Worm (Caenorhabditis elegans) whole organism, L1 larva: ENCODE results near the gene ugt-5.

ENCODE experiments used
- F16B12.6 ChIP-seq: fragments of 150-350 bp; optimal IDR thresholded peaks from 2 replicates; lab custom pipeline; 2014; ENCODE audit warnings: missing biosample characterization, missing genetic modification characterization
- ceh-90 ChIP-seq: sonication (generic microtip); optimal IDR thresholded peaks from 2 replicates; lab custom pipeline; 2016; ENCODE audit warnings: missing genetic modification characterization, missing compliant biosample characterization
- dpl-1 ChIP-seq, 3 experiments: fragments of 150-350 bp in 2 of 3; sonication (generic microtip) in 1 of 3; optimal IDR thresholded peaks; 2 replicates each; lab custom pipeline; 2014 to 2017; ENCODE audit warnings: missing biosample characterization in 3 of 3, missing genetic modification characterization in 3 of 3, missing genetic modification reagents in 3 of 3
- elt-2 ChIP-seq: sonication (generic microtip); optimal IDR thresholded peaks from 2 replicates; lab custom pipeline; 2016; ENCODE audit warnings: missing genetic modification characterization, mild to moderate bottlenecking, inconsistent platforms, missing compliant biosample characterization, missing genetic modification reagents
- fkh-10 ChIP-seq: sonication (generic microtip); optimal IDR thresholded peaks from 2 replicates; lab custom pipeline; 2017; ENCODE audit warnings: missing biosample characterization, missing genetic modification reagents, missing genetic modification characterization
- irx-1 ChIP-seq: sonication (generic microtip); optimal IDR thresholded peaks from 2 replicates; lab custom pipeline; 2016; ENCODE audit warnings: missing genetic modification characterization, missing compliant biosample characterization
- jun-1 ChIP-seq: fragments of 150-350 bp; optimal IDR thresholded peaks from 2 replicates; lab custom pipeline; 2014; ENCODE audit warnings: missing biosample characterization, missing genetic modification reagents, missing genetic modification characterization
- nhr-71 ChIP-seq: sonication (generic microtip); optimal IDR thresholded peaks from 2 replicates; lab custom pipeline; 2016; ENCODE audit warnings: mild to moderate bottlenecking, missing genetic modification characterization, moderate library complexity, missing compliant biosample characterization
- nhr-90 ChIP-seq: sonication (generic microtip); optimal IDR thresholded peaks from 2 replicates; lab custom pipeline; 2016; ENCODE audit warnings: mild to moderate bottlenecking, missing genetic modification characterization, missing compliant biosample characterization; ENCODE audit not compliant: poor library complexity
- pqm-1 ChIP-seq: sonication (generic microtip); optimal IDR thresholded peaks from 3 replicates; lab custom pipeline; 2017; ENCODE audit warnings: missing biosample characterization, missing genetic modification characterization
- skn-1 ChIP-seq: fragments of 150-350 bp; optimal IDR thresholded peaks from 2 replicates; lab custom pipeline; 2014; ENCODE audit warnings: missing biosample characterization, missing genetic modification characterization
- tlp-1 ChIP-seq: fragments of 150-350 bp; optimal IDR thresholded peaks from 2 replicates; lab custom pipeline; 2014; ENCODE audit warnings: missing biosample characterization, missing genetic modification characterization
- unc-30 ChIP-seq: sonication (generic microtip); optimal IDR thresholded peaks from 2 replicates; lab custom pipeline; 2017; ENCODE audit warnings: missing biosample characterization, missing genetic modification characterization
- zip-4 ChIP-seq: fragments of 200-800 bp; sonication (Bioruptor generic); optimal IDR thresholded peaks from 2 replicates; lab custom pipeline; 2018; ENCODE audit warnings: mild to moderate bottlenecking, missing genetic modification characterization, moderate library complexity, missing compliant biosample characterization

The ugt-5 gene

DNA sequence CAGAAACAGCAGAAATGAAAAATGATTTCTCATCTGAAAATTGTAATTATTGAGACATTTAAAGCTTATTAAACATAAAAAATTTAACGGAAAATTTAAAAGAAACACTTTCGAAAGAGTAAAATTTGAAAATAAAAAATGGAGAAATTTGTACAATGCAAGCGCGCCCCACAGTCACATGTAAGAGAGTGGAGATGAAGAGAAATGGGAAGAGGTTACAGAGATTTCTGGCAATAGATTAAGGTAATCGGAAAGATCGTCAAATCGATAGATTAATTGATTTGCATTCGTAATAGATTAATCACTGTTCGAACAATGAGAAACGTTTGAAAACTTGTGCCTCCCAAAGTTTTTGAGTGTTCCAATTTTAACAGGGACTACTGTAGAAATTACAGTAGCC, 45.3 kb downstream of the ugt-5 start, which contains the start of gene C15C8.4 (continued):
- no peak for TF ChIP-seq zip-4 (GFP tag; lab: Kevin White, UChicago)

DNA sequence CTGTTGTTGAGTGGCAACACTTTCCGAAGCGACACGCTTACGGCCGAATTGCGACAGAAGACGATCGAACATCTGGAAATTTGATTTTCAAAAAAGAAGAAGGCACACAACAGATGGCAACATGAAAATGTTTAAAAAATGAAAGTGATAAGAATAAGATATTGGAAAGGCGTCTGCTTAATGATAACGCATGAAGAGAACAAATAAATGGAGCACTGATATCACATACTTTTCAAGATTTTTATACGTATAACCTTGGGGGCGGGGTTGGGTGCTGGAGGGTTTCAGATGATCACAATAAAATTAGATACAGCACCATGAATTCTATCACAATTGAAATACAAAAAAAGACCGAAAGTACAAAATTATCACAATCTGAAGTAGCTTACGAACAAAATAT, 47.8 kb downstream of the ugt-5 start, which contains the start of gene C15C8.7:
TSS of gene C15C8.7 (minus strand) at position 72 of the 400 bp plus-strand sequence.
- no peak for TF ChIP-seq irx-1
- TF ChIP-seq skn-1 (tag; lab: Kevin White, UChicago), result no peak
- no peak for TF ChIP-seq fkh-10
- TF ChIP-seq nhr-71 (tag; lab: Kevin White, UChicago), result no peak
- peak; percentile 75 for TF ChIP-seq elt-2 (tag; lab: Kevin White, UChicago)
- no peak for TF ChIP-seq jun-1 (tag; lab: Kevin White, UChicago)
- peak; percentile 52 for TF ChIP-seq pqm-1 (tag; lab: Kevin White, UChicago)
- no peak for TF ChIP-seq F16B12.6 (tag; lab: Kevin White, UChicago)

DNA sequence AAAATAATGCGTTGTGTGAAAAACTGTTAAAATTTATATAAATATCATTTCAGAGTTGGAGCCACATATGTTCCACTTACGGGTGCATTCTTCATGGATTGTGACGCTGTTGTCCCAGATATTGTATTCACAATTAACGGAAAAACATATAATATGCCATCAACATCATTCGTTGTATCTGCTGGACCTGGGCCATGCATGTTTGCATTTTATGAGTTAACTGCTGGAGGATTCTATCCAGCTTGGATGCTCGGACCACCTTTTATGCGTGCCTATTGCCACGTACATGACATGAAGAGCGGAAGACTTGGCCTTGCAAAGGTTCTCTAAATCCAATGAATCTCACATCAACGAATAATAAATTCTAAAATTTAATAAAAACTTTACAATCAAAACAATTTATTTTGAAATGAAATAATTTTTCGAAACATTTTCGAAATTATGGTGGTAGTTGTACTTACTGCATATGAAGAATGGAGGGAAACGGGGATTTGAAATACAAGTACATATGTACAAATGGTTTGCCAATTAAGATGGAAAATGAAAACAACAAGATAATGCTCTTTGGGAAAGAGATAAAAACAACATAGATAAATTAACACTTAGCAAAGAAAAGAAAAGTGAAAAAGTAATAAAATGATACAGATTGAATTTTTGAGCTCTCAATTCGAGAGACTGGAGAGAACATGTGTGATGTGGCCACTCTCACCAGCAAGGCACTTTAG, 48.8 kb downstream of the ugt-5 start:
- TF ChIP-seq elt-2 (tag; lab: Kevin White, UChicago), result peak; percentile 28
- peak; percentile 12 for TF ChIP-seq pqm-1 (tag; lab: Kevin White, UChicago)
- TF ChIP-seq dpl-1 (GFP tag; optimal IDR thresholded peaks at IDR 0.05; lab: Kevin White, UChicago), result no peak

DNA sequence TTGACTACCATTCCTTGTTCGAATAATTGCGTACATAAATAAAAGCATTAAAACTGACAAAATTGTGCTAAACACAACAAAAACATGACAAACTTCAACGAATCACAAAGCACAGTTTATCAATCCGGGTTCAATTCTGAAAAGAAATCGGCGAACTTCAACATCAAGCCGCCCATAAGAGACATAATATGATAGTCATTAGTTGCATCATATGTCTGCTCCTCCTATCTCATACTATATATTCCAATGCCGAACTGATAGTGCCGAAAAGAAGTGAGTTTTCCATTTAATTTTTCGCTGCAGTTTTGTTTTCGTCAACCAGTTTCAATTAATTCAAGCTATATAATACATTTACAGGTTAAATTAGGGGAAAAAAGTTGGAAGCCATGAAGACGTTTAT, 51.1 kb downstream of the ugt-5 start, which contains the start of gene hrg-7:
TSS of gene hrg-7 (plus strand) at position 358 of the 400 bp plus-strand sequence.
- TF ChIP-seq nhr-90 (tag; lab: Kevin White, UChicago) (peak; percentile 12), tlp-1 (tag; lab: Kevin White, UChicago) (no peak), unc-30 (tag; lab: Kevin White, UChicago) (no peak), ceh-90 (no peak), elt-2 (tag; lab: Kevin White, UChicago) (peak; percentile 90), nhr-71 (tag; lab: Kevin White, UChicago) (peak; percentile 19)
